Worm (Caenorhabditis elegans): ENCODE measurements around the gene R13H4.2.

- TF ChIP-seq T07F8.4 (tag; optimal IDR thresholded peaks at IDR 0.05) (no peak), K12H6.12 (tag; optimal IDR thresholded peaks at IDR 0.05) (no peak), chd-7 (tag; optimal IDR thresholded peaks at IDR 0.05) (no peak), xnd-1 (tag; optimal IDR thresholded peaks at IDR 0.05) (no peak), ama-1 (optimal IDR thresholded peaks at IDR 0.05) (no peak), ama-1 (GFP tag; optimal IDR thresholded peaks at IDR 0.05) (no peak), zim-3 (tag; optimal IDR thresholded peaks at IDR 0.05) (no peak), somi-1 (GFP tag; optimal IDR thresholded peaks at IDR 0.05) (no peak), ekl-4 (GFP tag; IDR thresholded peaks at IDR 0.05) (peak; percentile 29; the same call in 1 of the 2 replicates)
These were observed 18.9 kb upstream of the R13H4.2 start for ce11 chrV:11817263-11817726.
